Fruit fly (Drosophila melanogaster) whole organism, larva: Measurements from ENCODE around the gene Saf6.

ENCODE experiments used
- noc ChIP-seq: fragments of 200-800 bp; sonication (Bioruptor generic); optimal IDR thresholded peaks from 3 replicates; lab custom pipeline; 2019; ENCODE audit warnings: missing biosample characterization, mild to moderate bottlenecking, missing genetic modification characterization, moderate library complexity

Gene Saf6

dm6 chr2L:815785-816389 is at the start of gene Saf6, which contains the start of gene Pex12:
Gene Saf6, minus strand, starts transcription at chr2L:815950.
Gene Pex12, plus strand, starts transcription at chr2L:815993.
- no peak for TF ChIP-seq noc

dm6 chr2L:859897-860296 is 44.1 kb upstream of the Saf6 start, which contains the start of gene CG13950:
Gene CG13950, plus strand, starts transcription at chr2L:860197.
- TF ChIP-seq noc, result no peak

- TF ChIP-seq noc, result peak; percentile 15
Measured at dm6 chr2L:857897-858517, 42.3 kb upstream of the Saf6 start.

- TF ChIP-seq noc, result peak; percentile 42
Measured at dm6 chr2L:856690-857488, 41.1 kb upstream of the Saf6 start.

- TF ChIP-seq noc, result no peak
Measured at dm6 chr2L:856001-856400, 40.3 kb upstream of the Saf6 start.

dm6 chr2L:855052-855547 is 39.4 kb upstream of the Saf6 start, which contains the start of gene CG13949:
Gene CG13949, plus strand, starts transcription at chr2L:855337.
- peak; percentile 17 for TF ChIP-seq noc

- TF ChIP-seq noc, result peak; percentile 59
Measured at dm6 chr2L:852647-853111, 36.9 kb upstream of the Saf6 start, which contains the start of the genes CG4291 and kraken. Gene CG4291, minus strand, starts transcription at chr2L:852730. Gene kraken, plus strand, starts transcription at chr2L:852768.

- peak; percentile 36 for TF ChIP-seq noc
Measured at dm6 chr2L:850727-851257, 35.0 kb upstream of the Saf6 start, which contains the start of gene drongo. Gene drongo, minus strand, starts transcription at chr2L:851071.

dm6 chr2L:849787-850512 is 34.2 kb upstream of the Saf6 start:
- no peak for TF ChIP-seq noc

dm6 chr2L:849138-849744 is 33.5 kb upstream of the Saf6 start:
- TF ChIP-seq noc, result no peak

dm6 chr2L:847988-848622 is 32.4 kb upstream of the Saf6 start:
- no peak for TF ChIP-seq noc

- TF ChIP-seq noc, result peak; percentile 75
Measured at dm6 chr2L:847189-847987, 31.6 kb upstream of the Saf6 start.

- peak; percentile 38 for TF ChIP-seq noc
Measured at dm6 chr2L:846167-846868, 30.6 kb upstream of the Saf6 start.
